Worm (Caenorhabditis elegans) whole organism, early embryonic: ENCODE data around the gene tsp-2.

ENCODE experiments used
- F13C5.2 ChIP-seq: sonication (generic microtip); optimal IDR thresholded peaks from 2 replicates; lab custom pipeline; 2017; ENCODE audit warnings: mild to moderate bottlenecking, missing genetic modification characterization, inconsistent platforms, missing compliant biosample characterization
- ama-1 ChIP-seq: fragments of 150-350 bp; optimal IDR thresholded peaks from 2 replicates; lab custom pipeline; 2014
- ceh-13 ChIP-seq: fragments of 200-800 bp; sonication (Bioruptor generic); optimal IDR thresholded peaks from 2 replicates; lab custom pipeline; 2018; ENCODE audit warnings: mild to moderate bottlenecking, missing genetic modification characterization, missing compliant biosample characterization
- ets-7 ChIP-seq: sonication (generic microtip); optimal IDR thresholded peaks from 2 replicates; lab custom pipeline; 2016; ENCODE audit warnings: missing genotype, missing genetic modification characterization, missing compliant biosample characterization
- flt-1 ChIP-seq: fragments of 200-800 bp; sonication (Bioruptor generic); IDR thresholded peaks from 2 replicates; pipeline ENCODE4 v1.3.6; 2022; ENCODE audit warnings: missing genetic modification characterization, missing compliant biosample characterization
- hmbx-1 ChIP-seq: sonication (generic microtip); optimal IDR thresholded peaks from 2 replicates; lab custom pipeline; 2016; ENCODE audit warnings: mild to moderate bottlenecking, missing genetic modification characterization, missing compliant biosample characterization
- hmg-4 ChIP-seq: fragments of 200-800 bp; sonication (Bioruptor generic); optimal IDR thresholded peaks from 2 replicates; lab custom pipeline; 2018; ENCODE audit warnings: mild to moderate bottlenecking, missing genetic modification characterization, missing compliant biosample characterization
- pes-1 ChIP-seq: fragments of 200-800 bp; sonication (Bioruptor generic); IDR thresholded peaks from 2 replicates; pipeline ENCODE4 v1.3.6; 2022; ENCODE audit warnings: missing genetic modification reagents, missing genetic modification characterization, missing compliant biosample characterization
- scrt-1 ChIP-seq: fragments of 200-800 bp; sonication (Bioruptor generic); IDR thresholded peaks from 2 replicates; pipeline ENCODE4 v1.3.6; 2022; ENCODE audit warnings: missing genetic modification characterization, missing compliant biosample characterization

DNA sequence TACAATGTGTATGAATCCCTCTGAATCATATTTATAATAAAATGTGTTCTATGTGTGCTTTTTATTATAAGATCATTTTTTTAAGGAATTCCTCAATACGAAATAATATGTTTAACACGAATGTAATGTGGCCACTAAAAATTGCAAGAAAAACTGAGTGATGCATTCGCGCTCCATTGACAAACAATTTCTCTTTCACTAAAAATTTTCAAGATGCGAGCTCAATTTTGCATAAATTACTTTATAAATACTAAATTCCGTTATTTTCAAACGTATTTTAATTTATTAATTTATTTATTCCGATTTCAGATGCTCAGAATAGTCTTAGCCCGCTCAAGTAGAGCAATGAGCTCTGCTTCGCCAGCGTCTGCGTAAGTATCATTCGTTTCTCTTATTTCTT, 28.0 kb upstream of the tsp-2 start, which contains the start of gene mrps-9:
- TF ChIP-seq pes-1 (GFP tag; lab: Robert Waterston, UW) (no peak), ama-1 (lab: Kevin White, UChicago) (no peak), ceh-13 (no peak), scrt-1 (GFP tag; lab: Robert Waterston, UW) (no peak), ets-7 (tag; lab: Kevin White, UChicago) (no peak), flt-1 (GFP tag; lab: Robert Waterston, UW) (no peak), hmg-4 (GFP tag; lab: Kevin White, UChicago) (no peak), hmbx-1 (no peak), F13C5.2 (tag; lab: Kevin White, UChicago) (no peak)
